Fruit fly (Drosophila melanogaster): ENCODE data around the gene CG5662.

CG5662 gene

DNA sequence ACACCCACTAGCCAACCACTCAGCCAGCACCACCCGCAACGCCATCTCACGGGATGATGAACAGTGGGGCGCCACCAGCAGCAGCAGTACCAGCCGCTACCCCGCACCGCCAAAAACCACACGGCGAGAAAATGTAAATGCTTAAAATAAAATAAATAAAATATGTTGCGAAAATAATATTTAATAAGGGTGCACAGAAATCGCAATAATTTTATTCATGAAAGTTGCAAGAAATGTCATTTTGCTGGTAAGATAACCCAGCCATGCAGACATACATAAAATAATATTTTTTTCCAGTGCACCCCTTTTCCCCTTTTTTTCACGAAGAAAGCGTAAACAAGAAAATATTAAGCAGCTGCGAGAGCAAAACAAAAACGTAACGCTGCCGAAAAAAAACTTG, 5.9 kb downstream of the CG5662 start (continued):
- TF ChIP-seq Gsc (GFP tag; IDR thresholded peaks at IDR 0.05) (no peak), crp (GFP tag; optimal IDR thresholded peaks at IDR 0.05) (peak in 1 of 2 experiments; percentile 9), Opbp (GFP tag; IDR thresholded peaks at IDR 0.05; ENCODE audit: partially characterized antibody) (no peak), repo (GFP tag; optimal IDR thresholded peaks at IDR 0.05) (no peak), Rx (GFP tag; IDR thresholded peaks at IDR 0.05) (no peak), bcd (GFP tag; optimal IDR thresholded peaks at IDR 0.05) (peak; percentile 62), Gug (GFP tag; IDR thresholded peaks at IDR 0.05) (peak; percentile 62; the same call in 3 of the 4 replicates), crol (GFP tag; IDR thresholded peaks at IDR 0.05) (no peak), Sry-δ (GFP tag; optimal IDR thresholded peaks at IDR 0.05) (no peak), maf-S (GFP tag; optimal IDR thresholded peaks at IDR 0.05) (no peak), exex (tag; optimal IDR thresholded peaks at IDR 0.05) (peak; percentile 12), trem (tag; optimal IDR thresholded peaks at IDR 0.05) (no peak), NFAT (GFP tag; IDR thresholded peaks at IDR 0.05) (no peak), Lhr (GFP tag; optimal IDR thresholded peaks at IDR 0.05) (no peak), CG4424 (GFP tag; optimal IDR thresholded peaks at IDR 0.05) (peak; percentile 55), slbo (GFP tag; IDR thresholded peaks at IDR 0.05) (peak; percentile 79), CG4328 (GFP tag; optimal IDR thresholded peaks at IDR 0.05) (peak; percentile 48), salm (tag; optimal IDR thresholded peaks at IDR 0.05) (no peak), CG12391 (tag; optimal IDR thresholded peaks at IDR 0.05) (peak; percentile 62), BEAF-32 (GFP tag; optimal IDR thresholded peaks at IDR 0.05) (no peak), Jarid2 (GFP tag; optimal IDR thresholded peaks at IDR 0.05) (peak; percentile 1), CoRest (tag; optimal IDR thresholded peaks at IDR 0.05) (peak; percentile 77), gsb-n (tag; optimal IDR thresholded peaks at IDR 0.05) (no peak), br (optimal IDR thresholded peaks at IDR 0.05) (no peak), Xrp1 (GFP tag; IDR thresholded peaks at IDR 0.05) (peak; percentile 63), cas (GFP tag; IDR thresholded peaks at IDR 0.05) (no peak), al (GFP tag; IDR thresholded peaks at IDR 0.05) (peak; percentile 53; the same call in 1 of the 2 replicates), kah (GFP tag; optimal IDR thresholded peaks at IDR 0.05) (peak; percentile 9), Hr51 (GFP tag; optimal IDR thresholded peaks at IDR 0.05) (peak; percentile 22 to 71), stwl (tag; optimal IDR thresholded peaks at IDR 0.05) (no peak), cg (GFP tag; optimal IDR thresholded peaks at IDR 0.05) (no peak), dpn (GFP tag; optimal IDR thresholded peaks at IDR 0.05) (peak in 1 of 2 experiments; percentile 52), pb (GFP tag; optimal IDR thresholded peaks at IDR 0.05) (no peak), dmrt11E (tag; optimal IDR thresholded peaks at IDR 0.05) (no peak), psq (GFP tag; optimal IDR thresholded peaks at IDR 0.05) (no peak), CG34376 (GFP tag; optimal IDR thresholded peaks at IDR 0.05) (no peak), D (optimal IDR thresholded peaks at IDR 0.05) (no peak), D (GFP tag; optimal IDR thresholded peaks at IDR 0.05) (peak; percentile 26), CG11398 (GFP tag; optimal IDR thresholded peaks at IDR 0.05) (no peak), tx (GFP tag; optimal IDR thresholded peaks at IDR 0.05) (no peak), CG7372 (GFP tag; IDR thresholded peaks at IDR 0.05) (peak; percentile 36; the same call in 1 of the 2 replicates), E2f2 (GFP tag; IDR thresholded peaks at IDR 0.05) (peak; percentile 8; the same call in 1 of the 2 replicates), Dll (GFP tag; IDR thresholded peaks at IDR 0.05; ENCODE audit: partially characterized antibody) (no peak), CG8765 (GFP tag; IDR thresholded peaks at IDR 0.05) (0 out of 2 replicates have a peak, but pooled peaks have one; percentile 30), Hr39 (optimal IDR thresholded peaks at IDR 0.05) (no peak), CG6689 (GFP tag; IDR thresholded peaks at IDR 0.05) (peak; percentile 65), lbe (GFP tag; optimal IDR thresholded peaks at IDR 0.05) (no peak), CG13894 (tag; optimal IDR thresholded peaks at IDR 0.05) (peak; percentile 18), chinmo (GFP tag; IDR thresholded peaks at IDR 0.05; ENCODE audit: partially characterized antibody) (no peak), klu (GFP tag; IDR thresholded peaks at IDR 0.05) (peak; percentile 49; the same call in 1 of the 2 replicates), Rfx (GFP tag; IDR thresholded peaks at IDR 0.05) (peak; percentile 74), CG10979 (tag; optimal IDR thresholded peaks at IDR 0.05) (no peak)
